Worm (Caenorhabditis elegans) whole organism, late embryonic: ENCODE results near the gene hpo-26.
"Not testable (repeated sequence)": the region's sequence is repeated elsewhere in the genome, so short reads cannot be mapped to it uniquely, and the experiment has no call there.

ENCODE experiments used
- C38D4.7 ChIP-seq: fragments of 200-800 bp; sonication (Bioruptor generic); optimal IDR thresholded peaks from 2 replicates; lab custom pipeline; 2018; ENCODE audit warnings: mild to moderate bottlenecking, missing genetic modification characterization, moderate library complexity, missing compliant biosample characterization
- F13H6.1 ChIP-seq: sonication (generic microtip); optimal IDR thresholded peaks from 2 replicates; lab custom pipeline; 2016; ENCODE audit warnings: missing genetic modification characterization, missing compliant biosample characterization
- ahr-1 ChIP-seq: sonication (generic microtip); optimal IDR thresholded peaks from 2 replicates; lab custom pipeline; 2016; ENCODE audit warnings: missing genetic modification characterization, missing compliant biosample characterization
- ama-1 ChIP-seq: fragments of 150-350 bp; optimal IDR thresholded peaks from 2 replicates; lab custom pipeline; 2014
- ceh-14 ChIP-seq: sonication (generic microtip); optimal IDR thresholded peaks from 2 replicates; lab custom pipeline; 2016; ENCODE audit warnings: missing genotype, missing genetic modification characterization, missing compliant biosample characterization
- ceh-2 ChIP-seq: sonication (generic microtip); optimal IDR thresholded peaks from 2 replicates; lab custom pipeline; 2016; ENCODE audit warnings: missing genotype, missing genetic modification characterization, missing compliant biosample characterization
- ceh-30 ChIP-seq: fragments of 150-350 bp; optimal IDR thresholded peaks from 2 replicates; lab custom pipeline; 2014; ENCODE audit warnings: missing biosample characterization, missing genetic modification characterization
- ceh-45 ChIP-seq: fragments of 200-800 bp; sonication (Bioruptor generic); IDR thresholded peaks from 2 replicates; pipeline ENCODE4 v1.3.6; 2022; ENCODE audit warnings: missing genetic modification reagents, missing genetic modification characterization, missing compliant biosample characterization
- ceh-48 ChIP-seq: sonication (generic microtip); optimal IDR thresholded peaks from 2 replicates; lab custom pipeline; 2016; ENCODE audit warnings: missing genetic modification characterization, inconsistent platforms, missing compliant biosample characterization
- ceh-6 ChIP-seq: fragments of 200-800 bp; sonication (Bioruptor generic); optimal IDR thresholded peaks from 2 replicates; lab custom pipeline; 2018; ENCODE audit warnings: mild to moderate bottlenecking, missing genetic modification characterization, missing compliant biosample characterization
- dve-1 ChIP-seq: sonication (generic microtip); optimal IDR thresholded peaks from 2 replicates; lab custom pipeline; 2017; ENCODE audit warnings: antibody characterized with exemption, mild to moderate bottlenecking, missing genetic modification characterization, missing compliant biosample characterization
- elt-2 ChIP-seq: sonication (generic microtip); optimal IDR thresholded peaks from 2 replicates; lab custom pipeline; 2016; ENCODE audit warnings: missing genetic modification reagents, missing genetic modification characterization, missing compliant biosample characterization
- eyg-1 ChIP-seq: sonication (generic microtip); optimal IDR thresholded peaks from 2 replicates; lab custom pipeline; 2016; ENCODE audit warnings: missing genotype, missing genetic modification characterization, missing compliant biosample characterization
- fkh-10 ChIP-seq: fragments of 150-350 bp; optimal IDR thresholded peaks from 2 replicates; lab custom pipeline; 2014; ENCODE audit warnings: missing biosample characterization, missing genetic modification reagents, missing genetic modification characterization
- fkh-6 ChIP-seq: sonication (generic microtip); optimal IDR thresholded peaks from 2 replicates; lab custom pipeline; 2016; ENCODE audit warnings: missing genetic modification characterization, missing compliant biosample characterization
- hlh-30 ChIP-seq: sonication (generic microtip); optimal IDR thresholded peaks from 2 replicates; lab custom pipeline; 2017; ENCODE audit warnings: antibody characterized with exemption, missing genetic modification characterization, missing compliant biosample characterization; ENCODE audit not compliant: insufficient read depth
- hlh-6 ChIP-seq: sonication (generic microtip); optimal IDR thresholded peaks from 2 replicates; lab custom pipeline; 2016; ENCODE audit warnings: missing genotype, missing genetic modification characterization, missing compliant biosample characterization
- nfya-1 ChIP-seq: sonication (generic microtip); optimal IDR thresholded peaks from 2 replicates; lab custom pipeline; 2017; ENCODE audit warnings: missing genetic modification characterization, mild to moderate bottlenecking, missing compliant biosample characterization, antibody characterized with exemption, moderate library complexity
- odd-2 ChIP-seq: sonication (generic microtip); optimal IDR thresholded peaks from 2 replicates; lab custom pipeline; 2017; ENCODE audit warnings: antibody characterized with exemption, mild to moderate bottlenecking, missing genetic modification characterization, missing compliant biosample characterization
- pax-1 ChIP-seq: fragments of 150-350 bp; optimal IDR thresholded peaks from 2 replicates; lab custom pipeline; 2014; ENCODE audit warnings: missing biosample characterization, missing genetic modification characterization
- pha-4 ChIP-seq: fragments of 150-350 bp; optimal IDR thresholded peaks from 2 replicates; lab custom pipeline; 2018; ENCODE audit warnings: missing biosample characterization, missing genetic modification reagents, missing genetic modification characterization
- pros-1 ChIP-seq: fragments of 150-350 bp; optimal IDR thresholded peaks from 2 replicates; lab custom pipeline; 2014; ENCODE audit warnings: missing biosample characterization, missing genetic modification reagents, missing genetic modification characterization
- sdc-2 ChIP-seq: sonication (generic microtip); optimal IDR thresholded peaks from 2 replicates; lab custom pipeline; 2016; ENCODE audit warnings: missing genotype, missing genetic modification characterization, missing compliant biosample characterization
- syd-9 ChIP-seq: sonication (generic microtip); optimal IDR thresholded peaks from 2 replicates; lab custom pipeline; 2016; ENCODE audit warnings: mild to moderate bottlenecking, missing genetic modification characterization, moderate library complexity, missing compliant biosample characterization
- ttx-3 ChIP-seq: sonication (generic microtip); optimal IDR thresholded peaks from 2 replicates; lab custom pipeline; 2016; ENCODE audit warnings: missing genetic modification reagents, missing genetic modification characterization, missing compliant biosample characterization
- unc-3 ChIP-seq, 2 experiments: fragments of 200-800 bp in 1 of 2; sonication (Bioruptor generic) in 1 of 2; sonication (generic microtip) in 1 of 2; conservative IDR thresholded peaks in 1 of 2; optimal IDR thresholded peaks in 1 of 2; 2 replicates each; pipeline versions ENCODE4 v1.3.6 to Lab custom; 2016 to 2022; ENCODE audit warnings: missing compliant biosample characterization in 2 of 2, missing genetic modification characterization in 2 of 2, missing genetic modification reagents in 1 of 2
- unc-55 ChIP-seq: sonication (generic microtip); optimal IDR thresholded peaks from 2 replicates; lab custom pipeline; 2017; ENCODE audit warnings: missing biosample characterization, missing genetic modification reagents, missing genetic modification characterization
- zip-5 ChIP-seq: sonication (generic microtip); optimal IDR thresholded peaks from 2 replicates; lab custom pipeline; 2016; ENCODE audit warnings: missing genetic modification characterization, missing compliant biosample characterization
- ztf-16 ChIP-seq: sonication (generic microtip); optimal IDR thresholded peaks from 2 replicates; lab custom pipeline; 2017; ENCODE audit warnings: missing genetic modification characterization, missing compliant biosample characterization

hpo-26 gene

ce11 chrV:6533030-6533429, at the start of gene hpo-26:
hpo-26 (minus strand) TSS chrV:6533060.
- no peak for TF ChIP-seq unc-55
- peak; percentile 6 for TF ChIP-seq ama-1

DNA sequence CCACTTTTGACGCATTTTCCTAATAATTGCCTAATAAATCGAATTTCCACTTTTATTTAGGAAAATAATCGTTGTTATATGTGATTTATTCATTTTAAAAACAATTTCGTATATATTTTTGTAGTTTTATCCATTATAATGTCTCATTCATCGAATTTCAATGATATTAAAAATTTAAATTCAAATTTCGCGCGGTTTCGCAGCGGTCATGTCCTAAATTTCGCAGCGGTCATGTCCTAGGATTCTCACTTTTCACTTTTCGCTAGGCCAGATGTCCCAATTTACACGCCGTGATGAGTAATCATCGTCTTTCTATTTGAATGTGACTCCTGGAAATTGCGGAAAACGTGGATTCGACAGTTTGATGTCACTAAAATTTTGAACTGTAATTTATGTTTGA, 48.9 kb upstream of the hpo-26 start, which contains the start of gene ZK1055.4:
TSS of gene ZK1055.4 (plus strand) at position 301 of the 400 bp plus-strand sequence.
- TF ChIP-seq hlh-6 (tag; lab: Kevin White, UChicago); pros-1; ttx-3 (tag; lab: Kevin White, UChicago): not testable (repeated sequence)

DNA sequence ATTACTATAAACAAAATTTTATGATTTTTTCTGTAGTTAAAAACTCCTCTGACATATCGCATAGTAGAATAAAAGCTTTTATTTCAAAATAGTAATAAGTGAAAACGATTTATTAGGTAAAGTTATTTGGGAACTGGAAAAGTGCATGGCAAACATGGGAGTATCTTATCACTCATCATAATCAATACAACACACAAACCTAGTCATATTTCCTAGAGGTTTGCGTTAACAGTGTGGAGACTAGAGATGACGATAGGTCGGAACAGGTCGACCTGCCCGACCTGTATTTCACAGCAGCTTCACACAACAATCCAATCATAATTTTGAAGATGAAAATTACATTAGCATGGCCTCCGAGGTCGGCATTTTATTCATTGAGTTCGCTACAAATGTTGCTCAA, 47.1 kb upstream of the hpo-26 start, which contains the start of gene EGAP9.3:
TSS of gene EGAP9.3 (minus strand) at position 131 of the 400 bp plus-strand sequence.
- no peak for TF ChIP-seq nfya-1 (tag; lab: Kevin White, UChicago)
- no peak for TF ChIP-seq ztf-16
- no peak for TF ChIP-seq ceh-48 (tag; lab: Kevin White, UChicago)
- no peak for TF ChIP-seq ceh-6 (GFP tag; lab: Kevin White, UChicago)
- no peak for TF ChIP-seq unc-3 (GFP tag; conservative IDR thresholded peaks at IDR 0.05; lab: Robert Waterston, UW)
- no peak for TF ChIP-seq unc-3 (tag; optimal IDR thresholded peaks at IDR 0.05; lab: Kevin White, UChicago)

- TF ChIP-seq ceh-14 (tag; lab: Kevin White, UChicago) (no peak), eyg-1 (tag; lab: Kevin White, UChicago) (no peak), C38D4.7 (GFP tag; lab: Kevin White, UChicago) (no peak), fkh-6 (no peak), ceh-45 (GFP tag; lab: Robert Waterston, UW) (no peak), zip-5 (tag; lab: Kevin White, UChicago) (no peak), odd-2 (tag; lab: Kevin White, UChicago) (no peak), pax-1 (tag; lab: Kevin White, UChicago) (no peak), ceh-2 (tag; lab: Kevin White, UChicago) (no peak), ceh-30 (no peak), ahr-1 (tag; lab: Kevin White, UChicago) (no peak), ceh-48 (tag; lab: Kevin White, UChicago) (no peak), pha-4 (tag; lab: Kevin White, UChicago) (no peak)
These were observed 43.7 kb upstream of the hpo-26 start, which contains the start of gene EGAP9.4 for ce11 chrV:6576567-6576966. EGAP9.4 (plus strand) TSS chrV:6576867.

DNA sequence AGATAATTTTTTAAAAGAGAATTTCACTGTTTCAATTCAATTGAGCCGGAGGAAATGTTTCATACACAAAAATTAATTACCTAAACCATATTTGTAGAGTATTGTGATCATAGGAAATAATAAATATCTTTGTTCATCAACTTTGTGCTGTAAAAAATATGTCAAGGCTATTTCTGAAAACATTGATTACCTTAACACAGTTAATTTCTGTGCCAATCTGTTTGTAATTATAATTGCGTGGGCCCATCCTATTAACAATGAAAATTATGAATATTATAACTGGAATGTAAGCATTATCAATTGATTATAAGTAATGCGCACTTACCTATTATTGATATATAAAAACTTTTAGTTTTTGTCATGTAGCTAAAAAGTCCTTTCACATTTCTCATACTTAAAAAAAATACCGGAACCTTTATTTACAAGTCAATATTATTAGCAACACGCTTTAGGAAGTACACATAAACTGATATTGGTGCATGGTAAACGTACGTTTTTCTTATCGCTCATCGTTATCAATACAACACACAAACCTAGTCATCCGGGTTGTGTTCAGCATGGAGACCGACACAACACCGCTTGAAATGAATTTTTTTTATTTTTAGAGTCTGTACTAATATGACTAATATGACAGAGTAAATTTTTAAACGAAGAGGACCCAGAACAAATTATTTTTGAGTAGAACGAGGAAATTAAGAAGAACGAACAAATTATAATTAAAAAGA, 42.7 kb upstream of the hpo-26 start, which contains the start of gene fut-2:
TSS of gene fut-2 (minus strand) at position 485 of the 725 bp plus-strand sequence.
- TF ChIP-seq nfya-1 (tag; lab: Kevin White, UChicago) (no peak), elt-2 (tag; lab: Kevin White, UChicago) (peak; percentile 79)
- TF ChIP-seq, all 69 proteins: peak for 1

DNA sequence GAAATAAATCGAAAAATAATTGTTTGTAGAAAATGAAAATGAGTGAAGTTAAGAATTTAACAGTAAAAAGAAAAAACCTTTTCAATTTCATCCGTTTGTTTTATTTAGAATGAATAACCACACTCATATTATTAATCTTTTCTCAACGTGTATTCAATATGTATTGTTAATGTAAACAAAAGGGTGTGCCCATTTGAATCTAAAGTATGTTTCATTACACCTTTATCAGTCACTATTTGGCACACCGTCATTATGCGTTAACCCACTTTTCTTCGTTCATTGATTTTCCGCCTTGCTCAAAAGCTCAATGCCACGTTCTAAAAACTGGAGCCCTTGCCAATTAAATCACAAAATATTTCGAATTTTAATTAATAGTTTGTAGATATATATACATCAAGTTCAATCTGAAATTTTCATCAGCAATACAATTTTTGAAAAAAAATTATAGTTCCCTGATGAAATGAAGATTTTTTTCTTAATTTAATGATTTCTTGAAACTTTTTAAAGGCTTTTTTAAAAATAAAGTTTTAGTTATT, 33.1 kb upstream of the hpo-26 start, which contains the start of gene K04A8.1:
TSS of gene K04A8.1 (plus strand) at position 486 of the 536 bp plus-strand sequence.
- no peak for TF ChIP-seq hlh-30 (tag; lab: Kevin White, UChicago)
- TF ChIP-seq sdc-2 (tag; lab: Kevin White, UChicago): no peak
- TF ChIP-seq fkh-10 (GFP tag; lab: Kevin White, UChicago): no peak
- TF ChIP-seq ceh-48 (tag; lab: Kevin White, UChicago): no peak
- TF ChIP-seq F13H6.1: no peak

ce11 chrV:6561592-6561991, 28.7 kb upstream of the hpo-26 start, which contains the start of gene spp-19:
spp-19 (minus strand) TSS chrV:6561692.
- TF ChIP-seq syd-9: no peak
- TF ChIP-seq dve-1 (tag; lab: Kevin White, UChicago): no peak
